Worm (Caenorhabditis elegans): ENCODE measurements around the gene ttr-23.

DNA sequence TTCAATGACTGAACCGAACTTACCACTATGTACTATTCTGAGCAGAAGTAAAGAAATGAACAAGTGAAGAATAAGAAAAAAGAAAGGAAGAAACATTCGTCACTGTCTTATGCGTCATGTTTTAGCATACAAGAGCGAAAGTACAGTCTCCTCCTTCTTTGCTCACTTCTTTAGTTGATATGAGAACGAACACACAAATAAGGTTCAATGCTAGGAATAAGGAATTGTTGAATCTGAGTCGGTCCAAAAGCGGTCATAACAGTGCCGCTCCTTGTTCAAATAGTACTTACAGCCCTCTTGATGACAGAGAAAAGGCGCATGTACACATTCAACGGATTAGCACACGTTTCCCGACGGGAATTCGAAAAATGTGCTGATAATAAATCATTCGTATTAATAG is 50.5 kb downstream of the ttr-23 start, which contains the start of gene F25D1.8:
- TF ChIP-seq flt-1 (GFP tag; IDR thresholded peaks at IDR 0.05) (no peak), ref-1 (GFP tag; conservative IDR thresholded peaks at IDR 0.05) (no peak), ztf-23 (GFP tag; IDR thresholded peaks at IDR 0.05) (no peak)

All from whole organism, midembryonic.